Fruit fly (Drosophila melanogaster): Measurements from ENCODE around the gene Mulk.
A peak's percentile ranks its signal among the peaks of the same experiment; 100 is the strongest.

The Mulk gene

dm6 chr2L:10310614-10311382 is 40.9 kb downstream of the Mulk start, which contains the start of gene Cdk5alpha (continued):
- TF ChIP-seq CG4707 (GFP tag; optimal IDR thresholded peaks at IDR 0.05) (no peak), CG3281 (GFP tag; optimal IDR thresholded peaks at IDR 0.05) (no peak), CG15514 (GFP tag; optimal IDR thresholded peaks at IDR 0.05) (peak; percentile 8), grn (GFP tag; optimal IDR thresholded peaks at IDR 0.05) (peak; percentile 24)

dm6 chr2L:10311822-10312221 is 42.0 kb downstream of the Mulk start:
- TF ChIP-seq CG31224 (GFP tag; IDR thresholded peaks at IDR 0.05): no peak
- peak; percentile 38; the same call in 1 of the 2 replicates for TF ChIP-seq unc-4 (GFP tag; IDR thresholded peaks at IDR 0.05; ENCODE audit: partially characterized antibody)
- TF ChIP-seq h (optimal IDR thresholded peaks at IDR 0.05): no peak
- no peak for TF ChIP-seq CG14014 (GFP tag; IDR thresholded peaks at IDR 0.05)
- TF ChIP-seq CG13894 (tag; optimal IDR thresholded peaks at IDR 0.05): no peak
- no peak for TF ChIP-seq schlank (tag; optimal IDR thresholded peaks at IDR 0.05)
- TF ChIP-seq peb (GFP tag; IDR thresholded peaks at IDR 0.05): no peak
- TF ChIP-seq seq (GFP tag; IDR thresholded peaks at IDR 0.05): no peak
- TF ChIP-seq Dip2 (GFP tag; IDR thresholded peaks at IDR 0.05): no peak
- TF ChIP-seq CG9609 (GFP tag; optimal IDR thresholded peaks at IDR 0.05): no peak
- no peak for TF ChIP-seq kay (GFP tag; optimal IDR thresholded peaks at IDR 0.05)
- TF ChIP-seq Ets65A (GFP tag): peak; percentile 54
- TF ChIP-seq CG11398 (GFP tag; optimal IDR thresholded peaks at IDR 0.05): no peak
- no peak for TF ChIP-seq slbo (GFP tag; IDR thresholded peaks at IDR 0.05)
- TF ChIP-seq lilli (GFP tag; optimal IDR thresholded peaks at IDR 0.05): no peak
- no peak for TF ChIP-seq CG3847 (GFP tag; IDR thresholded peaks at IDR 0.05)
- TF ChIP-seq chm (GFP tag; IDR thresholded peaks at IDR 0.05): no peak
- no peak for TF ChIP-seq lola (GFP tag; optimal IDR thresholded peaks at IDR 0.05)
- TF ChIP-seq gsb (GFP tag; IDR thresholded peaks at IDR 0.05): no peak
- peak; percentile 37 for TF ChIP-seq CG15514 (GFP tag; optimal IDR thresholded peaks at IDR 0.05)
- TF ChIP-seq CG4617 (GFP tag; optimal IDR thresholded peaks at IDR 0.05; ENCODE audit: borderline replicate concordance): peak; percentile 76
- no peak for TF ChIP-seq B-H2 (GFP tag; optimal IDR thresholded peaks at IDR 0.05)
- TF ChIP-seq Spps (tag; optimal IDR thresholded peaks at IDR 0.05): no peak
- no peak for TF ChIP-seq Hey (tag; optimal IDR thresholded peaks at IDR 0.05)
- TF ChIP-seq amos (GFP tag; IDR thresholded peaks at IDR 0.05; ENCODE audit: partially characterized antibody): peak; percentile 27; the same call in 1 of the 2 replicates
- no peak for TF ChIP-seq cg (GFP tag; optimal IDR thresholded peaks at IDR 0.05)
- TF ChIP-seq CG8089 (GFP tag; optimal IDR thresholded peaks at IDR 0.05): no peak
- peak; percentile 65 for TF ChIP-seq MBD-R2 (GFP tag; IDR thresholded peaks at IDR 0.05)
- TF ChIP-seq phol (tag; optimal IDR thresholded peaks at IDR 0.05): peak; percentile 21
- TF ChIP-seq tin (GFP tag; optimal IDR thresholded peaks at IDR 0.05): no peak
- TF ChIP-seq ato (GFP tag; IDR thresholded peaks at IDR 0.05; ENCODE audit: partially characterized antibody): no peak
- TF ChIP-seq Bgb (GFP tag; IDR thresholded peaks at IDR 0.05; ENCODE audit: partially characterized antibody): no peak
- no peak for TF ChIP-seq CG10366 (GFP tag; IDR thresholded peaks at IDR 0.05)
- TF ChIP-seq BtbVII (GFP tag; optimal IDR thresholded peaks at IDR 0.05): no peak
- TF ChIP-seq ftz-f1 (GFP tag; optimal IDR thresholded peaks at IDR 0.05): no peak
- TF ChIP-seq Hr51 (GFP tag; optimal IDR thresholded peaks at IDR 0.05): no peak
- no peak for TF ChIP-seq dmrt11E (tag; optimal IDR thresholded peaks at IDR 0.05)
- no peak for TF ChIP-seq run (tag; optimal IDR thresholded peaks at IDR 0.05)
- no peak for TF ChIP-seq CHES-1-like (GFP tag; optimal IDR thresholded peaks at IDR 0.05)
- no peak for TF ChIP-seq dati (GFP tag; IDR thresholded peaks at IDR 0.05)
- TF ChIP-seq CG14710 (tag; optimal IDR thresholded peaks at IDR 0.05): peak; percentile 23
- TF ChIP-seq wek (GFP tag; optimal IDR thresholded peaks at IDR 0.05): peak; percentile 10
- no peak for TF ChIP-seq ken (GFP tag; IDR thresholded peaks at IDR 0.05)
- no peak for TF ChIP-seq emc (GFP tag; optimal IDR thresholded peaks at IDR 0.05)
- TF ChIP-seq Adf1 (GFP tag; IDR thresholded peaks at IDR 0.05): no peak

Data from whole organism, embryonic.